Worm (Caenorhabditis elegans): ENCODE results near the gene Y38E10A.2.

Gene Y38E10A.2

ce11 chrII:12573541-12573940, at the start of gene Y38E10A.2:
Gene Y38E10A.2, minus strand, starts transcription at chrII:12573641.
- TF ChIP-seq B0310.2 (tag; optimal IDR thresholded peaks at IDR 0.05) (no peak), pes-1 (GFP tag; IDR thresholded peaks at IDR 0.05) (no peak), flt-1 (GFP tag; IDR thresholded peaks at IDR 0.05) (no peak), ceh-13 (GFP tag; optimal IDR thresholded peaks at IDR 0.05) (no peak), sea-1 (GFP tag; conservative IDR thresholded peaks at IDR 0.05) (no peak), aly-1 (tag; optimal IDR thresholded peaks at IDR 0.05) (no peak), tbx-11 (GFP tag; IDR thresholded peaks at IDR 0.05) (no peak), ceh-36 (tag; optimal IDR thresholded peaks at IDR 0.05) (no peak), tbx-37 (GFP tag; conservative IDR thresholded peaks at IDR 0.05) (no peak)

DNA sequence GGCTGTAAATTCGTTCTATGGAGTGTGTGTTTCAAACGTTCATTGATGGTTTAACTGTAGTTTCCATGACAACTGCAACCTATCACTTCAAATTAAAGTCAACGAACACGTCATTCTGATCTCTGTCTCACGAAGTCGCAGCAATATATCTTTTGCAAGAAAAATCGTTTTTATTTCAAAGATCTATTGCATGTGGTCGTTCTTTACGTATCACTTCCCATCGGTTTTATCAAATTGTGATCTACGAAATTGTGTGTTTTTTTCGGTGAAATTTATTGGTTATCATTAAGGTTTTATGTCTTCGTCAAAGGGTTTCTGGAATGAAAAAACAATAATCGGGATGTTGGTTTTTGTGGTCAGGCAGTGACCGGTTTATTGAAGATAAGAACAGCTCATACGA, 49.4 kb upstream of the Y38E10A.2 start:
- TF ChIP-seq tbx-11 (GFP tag; IDR thresholded peaks at IDR 0.05), result no peak
- TF ChIP-seq aly-1 (tag; optimal IDR thresholded peaks at IDR 0.05), result no peak
- no peak for TF ChIP-seq hnd-1 (tag; optimal IDR thresholded peaks at IDR 0.05)
- TF ChIP-seq tbx-37 (GFP tag; conservative IDR thresholded peaks at IDR 0.05), result no peak
- no peak for TF ChIP-seq scrt-1 (GFP tag; IDR thresholded peaks at IDR 0.05)
- TF ChIP-seq sea-1 (GFP tag; conservative IDR thresholded peaks at IDR 0.05), result no peak
- TF ChIP-seq hmg-4 (GFP tag; optimal IDR thresholded peaks at IDR 0.05), result no peak

ce11 chrII:12621908-12622566, 48.6 kb upstream of the Y38E10A.2 start, which contains the start of gene nspe-8:
Gene nspe-8, minus strand, starts transcription at chrII:12621958.
- no peak for TF ChIP-seq ceh-13 (GFP tag; optimal IDR thresholded peaks at IDR 0.05)
- no peak for TF ChIP-seq flt-1 (GFP tag; IDR thresholded peaks at IDR 0.05)
- TF ChIP-seq scrt-1 (GFP tag; IDR thresholded peaks at IDR 0.05), result no peak
- no peak for TF ChIP-seq hmbx-1 (tag; optimal IDR thresholded peaks at IDR 0.05)
- no peak for TF ChIP-seq sea-1 (GFP tag; conservative IDR thresholded peaks at IDR 0.05)
- TF ChIP-seq F13C5.2 (tag; optimal IDR thresholded peaks at IDR 0.05), result no peak
- no peak for TF ChIP-seq hnd-1 (tag; optimal IDR thresholded peaks at IDR 0.05)
- TF ChIP-seq pes-1 (GFP tag; IDR thresholded peaks at IDR 0.05), result no peak
- no peak for TF ChIP-seq ets-7 (tag; optimal IDR thresholded peaks at IDR 0.05)
- TF ChIP-seq tbx-37 (GFP tag; conservative IDR thresholded peaks at IDR 0.05), result no peak
- TF ChIP-seq hmg-4 (GFP tag; optimal IDR thresholded peaks at IDR 0.05), result no peak
- TF ChIP-seq ama-1 (optimal IDR thresholded peaks at IDR 0.05), result no peak
- TF ChIP-seq B0310.2 (tag; optimal IDR thresholded peaks at IDR 0.05), result no peak
- no peak for TF ChIP-seq tra-4 (tag; optimal IDR thresholded peaks at IDR 0.05)
- TF ChIP-seq tbx-11 (GFP tag; IDR thresholded peaks at IDR 0.05), result no peak
- no peak for TF ChIP-seq ceh-36 (tag; optimal IDR thresholded peaks at IDR 0.05)
- TF ChIP-seq aly-1 (tag; optimal IDR thresholded peaks at IDR 0.05), result no peak

DNA sequence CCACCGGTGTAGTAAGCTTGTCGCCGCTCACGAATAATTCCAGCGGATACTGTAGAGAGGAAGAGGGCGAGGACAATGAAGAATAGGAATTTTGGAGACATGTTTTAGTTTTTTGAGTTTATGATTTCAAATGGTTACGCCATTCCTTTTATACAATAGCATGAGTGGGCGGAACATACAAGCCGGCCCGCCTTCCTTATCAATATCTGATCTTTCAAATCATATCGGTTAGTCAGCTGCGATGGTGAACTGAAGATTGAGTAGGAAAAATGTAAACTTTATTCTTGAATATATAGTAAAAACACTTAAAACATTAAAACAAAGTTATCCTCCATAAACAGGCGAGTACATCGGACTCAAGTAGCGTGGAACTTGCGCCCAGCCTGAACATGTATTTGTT, 47.3 kb upstream of the Y38E10A.2 start, which contains the start of gene nspe-1:
nspe-1 (minus strand) TSS at position 101 of the 400 bp plus-strand sequence.
- no peak for TF ChIP-seq scrt-1 (GFP tag; IDR thresholded peaks at IDR 0.05)
- no peak for TF ChIP-seq aly-1 (tag; optimal IDR thresholded peaks at IDR 0.05)
- no peak for TF ChIP-seq F13C5.2 (tag; optimal IDR thresholded peaks at IDR 0.05)
- TF ChIP-seq pes-1 (GFP tag; IDR thresholded peaks at IDR 0.05), result no peak
- no peak for TF ChIP-seq sea-1 (GFP tag; conservative IDR thresholded peaks at IDR 0.05)
- no peak for TF ChIP-seq ets-7 (tag; optimal IDR thresholded peaks at IDR 0.05)
- TF ChIP-seq tbx-37 (GFP tag; conservative IDR thresholded peaks at IDR 0.05), result no peak
- no peak for TF ChIP-seq tbx-11 (GFP tag; IDR thresholded peaks at IDR 0.05)
- TF ChIP-seq ama-1 (optimal IDR thresholded peaks at IDR 0.05), result no peak
- TF ChIP-seq B0310.2 (tag; optimal IDR thresholded peaks at IDR 0.05), result no peak
- TF ChIP-seq hnd-1 (tag; optimal IDR thresholded peaks at IDR 0.05), result no peak
- no peak for TF ChIP-seq ceh-36 (tag; optimal IDR thresholded peaks at IDR 0.05)
- TF ChIP-seq hmbx-1 (tag; optimal IDR thresholded peaks at IDR 0.05), result no peak
- no peak for TF ChIP-seq tra-4 (tag; optimal IDR thresholded peaks at IDR 0.05)
- TF ChIP-seq hmg-4 (GFP tag; optimal IDR thresholded peaks at IDR 0.05), result no peak
- TF ChIP-seq flt-1 (GFP tag; IDR thresholded peaks at IDR 0.05), result no peak
- TF ChIP-seq ceh-13 (GFP tag; optimal IDR thresholded peaks at IDR 0.05), result no peak

DNA sequence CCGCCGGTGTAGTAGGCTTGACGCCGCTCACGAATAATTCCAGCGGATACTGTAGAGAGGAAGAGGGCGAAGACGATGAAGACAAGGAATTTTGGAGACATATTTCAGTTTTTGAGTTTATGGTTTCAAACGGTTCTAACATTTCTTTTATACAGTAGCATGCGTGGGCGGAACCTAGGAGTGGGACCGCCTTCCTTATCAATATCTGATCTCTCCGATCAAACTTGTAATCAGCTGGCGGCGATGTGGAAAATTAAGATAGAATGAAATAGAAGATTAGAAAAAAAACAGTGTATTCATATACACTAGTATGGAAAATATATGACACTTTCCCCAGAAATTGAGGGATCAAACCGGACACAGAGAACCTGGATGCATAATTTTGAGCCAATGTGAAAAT, 45.8 kb upstream of the Y38E10A.2 start, which contains the start of gene nspe-2:
nspe-2 (minus strand) TSS at position 101 of the 400 bp plus-strand sequence.
- TF ChIP-seq flt-1 (GFP tag; IDR thresholded peaks at IDR 0.05), result no peak
- TF ChIP-seq ama-1 (optimal IDR thresholded peaks at IDR 0.05), result no peak
- no peak for TF ChIP-seq ets-7 (tag; optimal IDR thresholded peaks at IDR 0.05)
- no peak for TF ChIP-seq hmbx-1 (tag; optimal IDR thresholded peaks at IDR 0.05)
- TF ChIP-seq tbx-11 (GFP tag; IDR thresholded peaks at IDR 0.05), result no peak
- no peak for TF ChIP-seq B0310.2 (tag; optimal IDR thresholded peaks at IDR 0.05)
- TF ChIP-seq hnd-1 (tag; optimal IDR thresholded peaks at IDR 0.05), result no peak
- no peak for TF ChIP-seq tra-4 (tag; optimal IDR thresholded peaks at IDR 0.05)
- TF ChIP-seq hmg-4 (GFP tag; optimal IDR thresholded peaks at IDR 0.05), result no peak
- TF ChIP-seq aly-1 (tag; optimal IDR thresholded peaks at IDR 0.05), result no peak
- no peak for TF ChIP-seq scrt-1 (GFP tag; IDR thresholded peaks at IDR 0.05)
- no peak for TF ChIP-seq sea-1 (GFP tag; conservative IDR thresholded peaks at IDR 0.05)
- TF ChIP-seq pes-1 (GFP tag; IDR thresholded peaks at IDR 0.05), result no peak

DNA sequence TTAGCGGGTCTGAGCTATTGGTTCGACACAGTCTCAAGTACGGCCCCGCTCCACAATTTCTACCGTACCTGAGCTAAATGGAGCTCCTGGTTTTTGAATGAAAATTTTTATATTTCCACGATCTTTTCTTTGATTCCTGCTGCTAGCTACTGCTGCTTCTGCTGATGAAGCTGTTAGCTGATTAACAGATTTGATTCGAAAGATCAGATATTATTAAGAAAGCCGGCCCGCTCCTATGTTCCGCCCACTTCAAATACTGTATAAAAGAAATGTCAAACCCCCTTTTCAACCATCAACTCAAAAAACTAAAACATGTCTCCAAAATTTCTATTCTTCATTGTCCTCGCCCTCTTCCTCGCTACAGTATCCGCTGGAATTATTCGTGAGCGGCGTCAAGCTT, 44.1 kb upstream of the Y38E10A.2 start, which contains the start of gene nspe-3:
nspe-3 (plus strand) TSS at position 301 of the 400 bp plus-strand sequence.
- TF ChIP-seq ceh-36 (tag; optimal IDR thresholded peaks at IDR 0.05), result no peak
- TF ChIP-seq ets-7 (tag; optimal IDR thresholded peaks at IDR 0.05), result no peak
- TF ChIP-seq scrt-1 (GFP tag; IDR thresholded peaks at IDR 0.05), result no peak
- TF ChIP-seq sea-1 (GFP tag; conservative IDR thresholded peaks at IDR 0.05), result no peak
- TF ChIP-seq ceh-13 (GFP tag; optimal IDR thresholded peaks at IDR 0.05), result no peak
- TF ChIP-seq tbx-11 (GFP tag; IDR thresholded peaks at IDR 0.05), result no peak
- TF ChIP-seq pes-1 (GFP tag; IDR thresholded peaks at IDR 0.05), result no peak

ce11 chrII:12616081-12616480, 42.6 kb upstream of the Y38E10A.2 start, which contains the start of gene nspe-6:
Gene nspe-6, minus strand, starts transcription at chrII:12616181.
- TF ChIP-seq tbx-37 (GFP tag; conservative IDR thresholded peaks at IDR 0.05), result no peak
- TF ChIP-seq scrt-1 (GFP tag; IDR thresholded peaks at IDR 0.05), result no peak
- no peak for TF ChIP-seq hmbx-1 (tag; optimal IDR thresholded peaks at IDR 0.05)
- no peak for TF ChIP-seq ceh-36 (tag; optimal IDR thresholded peaks at IDR 0.05)
- no peak for TF ChIP-seq flt-1 (GFP tag; IDR thresholded peaks at IDR 0.05)
- no peak for TF ChIP-seq ets-7 (tag; optimal IDR thresholded peaks at IDR 0.05)
- TF ChIP-seq F13C5.2 (tag; optimal IDR thresholded peaks at IDR 0.05), result no peak
- TF ChIP-seq sea-1 (GFP tag; conservative IDR thresholded peaks at IDR 0.05), result no peak
- TF ChIP-seq B0310.2 (tag; optimal IDR thresholded peaks at IDR 0.05), result no peak
- TF ChIP-seq pes-1 (GFP tag; IDR thresholded peaks at IDR 0.05), result no peak
- TF ChIP-seq ama-1 (optimal IDR thresholded peaks at IDR 0.05), result no peak
- no peak for TF ChIP-seq hmg-4 (GFP tag; optimal IDR thresholded peaks at IDR 0.05)
- no peak for TF ChIP-seq tra-4 (tag; optimal IDR thresholded peaks at IDR 0.05)
- no peak for TF ChIP-seq hnd-1 (tag; optimal IDR thresholded peaks at IDR 0.05)
- TF ChIP-seq aly-1 (tag; optimal IDR thresholded peaks at IDR 0.05), result no peak
- TF ChIP-seq tbx-11 (GFP tag; IDR thresholded peaks at IDR 0.05), result no peak
- no peak for TF ChIP-seq ceh-13 (GFP tag; optimal IDR thresholded peaks at IDR 0.05)

Measured in whole organism, early embryonic.